Worm (Caenorhabditis elegans) whole organism, L4 larva: ENCODE data around the gene gcy-12.
A peak's percentile ranks its signal among the peaks of the same experiment; 100 is the strongest.

Experiments used
- D1046.2 ChIP-seq: fragments of 200-800 bp; sonication (Bioruptor generic); IDR thresholded peaks from 2 replicates; pipeline ENCODE4 v1.3.6; 2022; ENCODE audit warnings: missing genetic modification characterization, missing compliant biosample characterization
- F49E8.2 ChIP-seq: sonication (generic microtip); optimal IDR thresholded peaks from 2 replicates; lab custom pipeline; 2016; ENCODE audit warnings: missing compliant biosample characterization, mild to moderate bottlenecking, missing genetic modification characterization, borderline replicate concordance
- T20F7.1 ChIP-seq: fragments of 200-800 bp; sonication (Bioruptor generic); optimal IDR thresholded peaks from 2 replicates; lab custom pipeline; 2018; ENCODE audit warnings: mild to moderate bottlenecking, missing genetic modification characterization, missing compliant biosample characterization
- Y48G9A.11 ChIP-seq: fragments of 200-800 bp; sonication (Bioruptor generic); IDR thresholded peaks from 2 replicates; pipeline ENCODE4 v1.3.6; 2022; ENCODE audit warnings: missing genetic modification reagents, missing genetic modification characterization, missing compliant biosample characterization
- Y5F2A.4 ChIP-seq: fragments of 200-800 bp; sonication (Bioruptor generic); optimal IDR thresholded peaks from 2 replicates; lab custom pipeline; 2018; ENCODE audit warnings: mild to moderate bottlenecking, missing genetic modification characterization, missing compliant biosample characterization
- aha-1 ChIP-seq: fragments of 150-350 bp; peaks from one replicate; lab custom pipeline; 2014; ENCODE audit warnings: missing biosample characterization, missing genetic modification characterization
- aly-2 ChIP-seq: sonication (generic microtip); optimal IDR thresholded peaks from 2 replicates; lab custom pipeline; 2018; ENCODE audit warnings: missing biosample characterization, missing genetic modification characterization
- ceh-20 ChIP-seq: fragments of 200-800 bp; sonication (Bioruptor generic); IDR thresholded peaks from 2 replicates; pipeline ENCODE4 v1.3.6; 2022; ENCODE audit warnings: missing genetic modification reagents, missing genetic modification characterization, missing compliant biosample characterization
- cey-2 ChIP-seq: sonication (generic microtip); optimal IDR thresholded peaks from 3 replicates; lab custom pipeline; 2017; ENCODE audit warnings: missing genetic modification characterization, mild to moderate bottlenecking, missing compliant biosample characterization, antibody characterized with exemption, borderline replicate concordance; ENCODE audit not compliant: insufficient read depth
- daf-16 ChIP-seq, 3 experiments: sonication (generic microtip); optimal IDR thresholded peaks; 2 replicates each; lab custom pipeline; 2016 to 2017; ENCODE audit warnings: missing genetic modification characterization in 3 of 3, missing genetic modification reagents in 3 of 3, mild to moderate bottlenecking in 2 of 3, missing compliant biosample characterization in 2 of 3, missing biosample characterization in 1 of 3, moderate library complexity in 1 of 3
- dmd-9 ChIP-seq: fragments of 200-800 bp; sonication (Bioruptor generic); IDR thresholded peaks from 2 replicates; pipeline ENCODE4 v1.3.6; 2022; ENCODE audit warnings: missing genetic modification reagents, missing genetic modification characterization, missing compliant biosample characterization
- dpl-1 ChIP-seq: fragments of 150-350 bp; optimal IDR thresholded peaks from 2 replicates; lab custom pipeline; 2014; ENCODE audit warnings: missing biosample characterization, missing genetic modification reagents, missing genetic modification characterization
- dve-1 ChIP-seq: sonication (generic microtip); optimal IDR thresholded peaks from 2 replicates; lab custom pipeline; 2017; ENCODE audit warnings: antibody characterized with exemption, mild to moderate bottlenecking, missing genetic modification characterization, missing compliant biosample characterization; ENCODE audit not compliant: insufficient read depth
- egl-43 ChIP-seq: fragments of 200-800 bp; sonication (Bioruptor generic); IDR thresholded peaks from 2 replicates; pipeline ENCODE4 v1.3.6; 2022; ENCODE audit warnings: missing genetic modification reagents, missing genetic modification characterization, missing compliant biosample characterization
- gei-8 ChIP-seq: fragments of 200-800 bp; sonication (Bioruptor generic); optimal IDR thresholded peaks from 2 replicates; lab custom pipeline; 2018; ENCODE audit warnings: mild to moderate bottlenecking, missing genetic modification characterization, missing compliant biosample characterization
- hlh-11 ChIP-seq: fragments of 200-800 bp; sonication (Bioruptor generic); optimal IDR thresholded peaks from 2 replicates; lab custom pipeline; 2018; ENCODE audit warnings: mild to moderate bottlenecking, missing genetic modification characterization, missing compliant biosample characterization
- hmg-1.1 ChIP-seq: fragments of 200-800 bp; sonication (Bioruptor generic); IDR thresholded peaks from 2 replicates; pipeline ENCODE4 v1.3.6; 2022; ENCODE audit warnings: missing genetic modification reagents, missing genetic modification characterization, missing compliant biosample characterization
- jun-1 ChIP-seq: fragments of 150-350 bp; optimal IDR thresholded peaks from 2 replicates; lab custom pipeline; 2014; ENCODE audit warnings: missing biosample characterization, missing genetic modification reagents, missing genetic modification characterization
- lim-7 ChIP-seq: fragments of 200-800 bp; sonication (Bioruptor generic); IDR thresholded peaks from 2 replicates; pipeline ENCODE4 v1.3.6; 2022; ENCODE audit warnings: missing genetic modification characterization, missing compliant biosample characterization
- lin-1 ChIP-seq: fragments of 200-800 bp; sonication (Bioruptor generic); IDR thresholded peaks from 2 replicates; pipeline ENCODE4 v1.3.6; 2022; ENCODE audit warnings: missing genetic modification reagents, missing genetic modification characterization, missing compliant biosample characterization
- lin-13 ChIP-seq: fragments of 150-350 bp; optimal IDR thresholded peaks from 2 replicates; lab custom pipeline; 2014; ENCODE audit warnings: missing biosample characterization, missing genetic modification reagents, missing genetic modification characterization
- lin-15B ChIP-seq: fragments of 150-350 bp; sonication (generic microtip); optimal IDR thresholded peaks from 3 replicates; lab custom pipeline; 2014; ENCODE audit warnings: missing biosample characterization, missing genetic modification characterization
- lsy-2 ChIP-seq, 2 experiments: fragments of 150-350 bp in 1 of 2; sonication (generic microtip) in 1 of 2; optimal IDR thresholded peaks; 2 replicates each; lab custom pipeline; 2014 to 2017; ENCODE audit warnings: missing biosample characterization in 2 of 2, missing genetic modification characterization in 2 of 2
- madf-5 ChIP-seq, 2 experiments: fragments of 200-800 bp; sonication (Bioruptor generic); IDR thresholded peaks; 2 replicates each; pipeline ENCODE4 v1.3.6; 2022; ENCODE audit warnings: missing compliant biosample characterization in 2 of 2, missing genetic modification characterization in 2 of 2
- madf-9 ChIP-seq: fragments of 200-800 bp; sonication (Bioruptor generic); conservative IDR thresholded peaks from 2 replicates; pipeline ENCODE4 v1.3.6; 2022; ENCODE audit warnings: missing genetic modification reagents, missing genetic modification characterization, missing compliant biosample characterization
- mdl-1 ChIP-seq, 2 experiments: fragments of 150-350 bp in 1 of 2; sonication (generic microtip) in 1 of 2; optimal IDR thresholded peaks; 2 replicates each; lab custom pipeline; 2014 to 2017; ENCODE audit warnings: missing biosample characterization in 2 of 2, missing genetic modification characterization in 2 of 2
- mdt-29 ChIP-seq: fragments of 200-800 bp; sonication (Bioruptor generic); IDR thresholded peaks from 2 replicates; pipeline ENCODE4 v1.3.6; 2022; ENCODE audit warnings: missing genetic modification reagents, missing genetic modification characterization, missing compliant biosample characterization
- mes-2 ChIP-seq: sonication (generic microtip); optimal IDR thresholded peaks from 2 replicates; lab custom pipeline; 2016; ENCODE audit warnings: missing genotype, mild to moderate bottlenecking, missing genetic modification characterization, missing compliant biosample characterization; ENCODE audit not compliant: poor library complexity, severe bottlenecking
- nhr-102 ChIP-seq: sonication (generic microtip); optimal IDR thresholded peaks from 2 replicates; lab custom pipeline; 2016; ENCODE audit warnings: mild to moderate bottlenecking, missing genetic modification characterization, moderate library complexity, missing compliant biosample characterization
- nhr-237 ChIP-seq: sonication (generic microtip); optimal IDR thresholded peaks from 2 replicates; lab custom pipeline; 2017; ENCODE audit warnings: missing biosample characterization, missing genetic modification characterization
- nhr-25 ChIP-seq: sonication (generic microtip); optimal IDR thresholded peaks from 2 replicates; lab custom pipeline; 2017; ENCODE audit warnings: missing genetic modification characterization, mild to moderate bottlenecking, missing compliant biosample characterization, antibody characterized with exemption, moderate library complexity, borderline replicate concordance; ENCODE audit not compliant: insufficient read depth
- nhr-76 ChIP-seq: fragments of 150-350 bp; optimal IDR thresholded peaks from 2 replicates; lab custom pipeline; 2014; ENCODE audit warnings: missing biosample characterization, missing genetic modification characterization
- nhr-77 ChIP-seq: fragments of 150-350 bp; optimal IDR thresholded peaks from 2 replicates; lab custom pipeline; 2014; ENCODE audit warnings: missing biosample characterization, missing genetic modification characterization
- pha-4 ChIP-seq, 2 experiments: fragments of 150-350 bp in 1 of 2; fragments of 200-800 bp in 1 of 2; sonication (Bioruptor generic) in 1 of 2; IDR thresholded peaks in 1 of 2; optimal IDR thresholded peaks in 1 of 2; 2 replicates each; pipeline versions ENCODE4 v1.3.6 to Lab custom; 2014 to 2022; ENCODE audit warnings: missing genetic modification characterization in 2 of 2, missing genetic modification reagents in 2 of 2, missing biosample characterization in 1 of 2, missing compliant biosample characterization in 1 of 2
- php-3 ChIP-seq: fragments of 200-800 bp; sonication (Bioruptor generic); IDR thresholded peaks from 2 replicates; pipeline ENCODE4 v1.3.6; 2022; ENCODE audit warnings: missing genetic modification reagents, missing genetic modification characterization, missing compliant biosample characterization
- rbr-2 ChIP-seq: sonication (generic microtip); optimal IDR thresholded peaks from 2 replicates; lab custom pipeline; 2016; ENCODE audit warnings: missing genotype, missing genetic modification characterization, missing compliant biosample characterization
- saeg-2 ChIP-seq: fragments of 200-800 bp; sonication (Bioruptor generic); IDR thresholded peaks from 2 replicates; pipeline ENCODE4 v1.3.6; 2022; ENCODE audit warnings: missing genetic modification reagents, missing genetic modification characterization, missing compliant biosample characterization
- tra-1 ChIP-seq: fragments of 200-800 bp; sonication (Bioruptor generic); IDR thresholded peaks from 2 replicates; pipeline ENCODE4 v1.3.6; 2022; ENCODE audit warnings: missing genetic modification reagents, missing genetic modification characterization, missing compliant biosample characterization
- zip-2 ChIP-seq: fragments of 150-350 bp; optimal IDR thresholded peaks from 2 replicates; lab custom pipeline; 2014; ENCODE audit warnings: missing biosample characterization, missing genetic modification characterization
- ztf-11 ChIP-seq: fragments of 150-350 bp; optimal IDR thresholded peaks from 2 replicates; lab custom pipeline; 2014; ENCODE audit warnings: missing biosample characterization, missing genetic modification characterization
- ztf-7 ChIP-seq: fragments of 150-350 bp; optimal IDR thresholded peaks from 2 replicates; lab custom pipeline; 2014; ENCODE audit warnings: missing biosample characterization, missing genetic modification characterization

The gcy-12 gene

ce11 chrII:5326024-5326627 is 14.3 kb downstream of the gcy-12 start (continued):
- TF ChIP-seq php-3 (GFP tag; lab: Robert Waterston, UW) (no peak), nhr-237 (tag; lab: Kevin White, UChicago) (no peak), aly-2 (tag; lab: Kevin White, UChicago) (no peak), hlh-11 (tag; lab: Kevin White, UChicago) (peak; percentile 79)

- TF ChIP-seq egl-43 (GFP tag; lab: Robert Waterston, UW) = no peak
- TF ChIP-seq lin-13 (GFP tag; lab: Kevin White, UChicago) = no peak
- TF ChIP-seq hmg-1.1 (GFP tag; lab: Robert Waterston, UW) = no peak
- TF ChIP-seq daf-16 (GFP tag; optimal IDR thresholded peaks at IDR 0.05; lab: Kevin White, UChicago) = peak in 1 of 2 experiments; percentile 62
- TF ChIP-seq daf-16 (tag; optimal IDR thresholded peaks at IDR 0.05; lab: Kevin White, UChicago) = no peak
- TF ChIP-seq jun-1 (tag; lab: Kevin White, UChicago) = no peak
- no peak for TF ChIP-seq madf-9
- TF ChIP-seq, all 104 proteins: peak for 1
Measured at ce11 chrII:5326891-5327290, 15.0 kb downstream of the gcy-12 start.

ce11 chrII:5328912-5329311 is 17.1 kb downstream of the gcy-12 start:
- TF ChIP-seq jun-1 (tag; lab: Kevin White, UChicago) (no peak), mdl-1 (tag; optimal IDR thresholded peaks at IDR 0.05; lab: Kevin White, UChicago) (no peak), cey-2 (no peak), dve-1 (no peak), lsy-2 (tag; optimal IDR thresholded peaks at IDR 0.05; lab: Kevin White, UChicago) (peak in 1 of 2 experiments; percentile 24), ztf-11 (no peak), lim-7 (no peak), madf-5 (GFP tag; IDR thresholded peaks at IDR 0.05; lab: Robert Waterston, UW) (no peak), aha-1 (tag; lab: Kevin White, UChicago) (peak; percentile 76)

- TF ChIP-seq tra-1 (peak; percentile 89), nhr-77 (tag; lab: Kevin White, UChicago) (peak; percentile 76), lin-1 (GFP tag; lab: Robert Waterston, UW) (peak; percentile 58), hlh-11 (tag; lab: Kevin White, UChicago) (peak; percentile 97), Y5F2A.4 (GFP tag; lab: Kevin White, UChicago) (no peak), mdt-29 (GFP tag; lab: Robert Waterston, UW) (peak; percentile 59; the same call in 1 of the 2 replicates), ceh-20 (GFP tag; lab: Robert Waterston, UW) (peak; percentile 77), madf-9 (0 out of 2 replicates have a peak, but pooled peaks have one; percentile 60), saeg-2 (GFP tag; lab: Robert Waterston, UW) (0 out of 2 replicates have a peak, but pooled peaks have one; percentile 42), lin-13 (GFP tag; lab: Kevin White, UChicago) (peak; percentile 65), lin-15B (no peak), ztf-7 (tag; lab: Kevin White, UChicago) (peak; percentile 52), rbr-2 (peak; percentile 68), zip-2 (tag; lab: Kevin White, UChicago) (peak; percentile 18), D1046.2 (GFP tag; lab: Robert Waterston, UW) (no peak), Y48G9A.11 (no peak), dmd-9 (GFP tag; lab: Robert Waterston, UW) (no peak), gei-8 (GFP tag; lab: Kevin White, UChicago) (peak; percentile 67), F49E8.2 (no peak), pha-4 (GFP tag; IDR thresholded peaks at IDR 0.05; lab: Robert Waterston, UW) (peak; percentile 74; the same call in 1 of the 2 replicates), pha-4 (tag; optimal IDR thresholded peaks at IDR 0.05; lab: Kevin White, UChicago) (peak; percentile 57), jun-1 (tag; lab: Kevin White, UChicago) (peak; percentile 72), nhr-25 (tag; lab: Kevin White, UChicago) (peak; percentile 95), cey-2 (peak; percentile 61), dpl-1 (GFP tag; lab: Kevin White, UChicago) (peak; percentile 26), hmg-1.1 (GFP tag; lab: Robert Waterston, UW) (peak; percentile 74), mdl-1 (tag; optimal IDR thresholded peaks at IDR 0.05; lab: Kevin White, UChicago) (peak; percentile 74 to 92), mes-2 (tag; lab: Kevin White, UChicago) (peak; percentile 67), nhr-102 (peak; percentile 91), T20F7.1 (GFP tag; lab: Kevin White, UChicago) (peak; percentile 64), nhr-76 (tag; lab: Kevin White, UChicago) (peak; percentile 41)
Measured at ce11 chrII:5330206-5330686, 18.4 kb downstream of the gcy-12 start.
